Worm (Caenorhabditis elegans) whole organism, L4 larva: ENCODE measurements around the gene C39B5.5.
A peak's percentile ranks its signal among the peaks of the same experiment; 100 is the strongest.

Source experiments
- F37D6.2 ChIP-seq: sonication (generic microtip); optimal IDR thresholded peaks from 2 replicates; lab custom pipeline; 2016; ENCODE audit warnings: mild to moderate bottlenecking, missing genetic modification characterization, missing compliant biosample characterization
- F44E2.7 ChIP-seq: fragments of 200-800 bp; sonication (Bioruptor generic); IDR thresholded peaks from 2 replicates; pipeline ENCODE4 v2.1.2; 2022; ENCODE audit warnings: missing genetic modification characterization, missing compliant biosample characterization
- R02D3.7 ChIP-seq: fragments of 150-350 bp; sonication (generic microtip); optimal IDR thresholded peaks from 3 replicates; lab custom pipeline; 2014; ENCODE audit warnings: missing biosample characterization, missing genetic modification characterization
- T26A8.4 ChIP-seq: fragments of 200-800 bp; sonication (Bioruptor generic); IDR thresholded peaks from 2 replicates; pipeline ENCODE4 v1.3.6; 2022; ENCODE audit warnings: missing genetic modification characterization, missing compliant biosample characterization
- Y48G9A.11 ChIP-seq: fragments of 200-800 bp; sonication (Bioruptor generic); IDR thresholded peaks from 2 replicates; pipeline ENCODE4 v1.3.6; 2022; ENCODE audit warnings: missing genetic modification reagents, missing genetic modification characterization, missing compliant biosample characterization
- ZK546.5 ChIP-seq, 2 experiments: sonication (generic microtip); optimal IDR thresholded peaks; 2 replicates each; lab custom pipeline; 2017; ENCODE audit warnings: missing biosample characterization in 2 of 2, missing genetic modification characterization in 2 of 2
- aly-2 ChIP-seq: sonication (generic microtip); optimal IDR thresholded peaks from 2 replicates; lab custom pipeline; 2018; ENCODE audit warnings: missing biosample characterization, missing genetic modification characterization
- ceh-28 ChIP-seq: fragments of 150-350 bp; optimal IDR thresholded peaks from 2 replicates; lab custom pipeline; 2014; ENCODE audit warnings: missing biosample characterization, missing genetic modification reagents, missing genetic modification characterization
- ceh-62 ChIP-seq: sonication (generic microtip); optimal IDR thresholded peaks from 2 replicates; lab custom pipeline; 2017; ENCODE audit warnings: missing biosample characterization, missing genetic modification characterization
- cey-2 ChIP-seq: sonication (generic microtip); optimal IDR thresholded peaks from 3 replicates; lab custom pipeline; 2017; ENCODE audit warnings: missing genetic modification characterization, mild to moderate bottlenecking, missing compliant biosample characterization, antibody characterized with exemption, borderline replicate concordance; ENCODE audit not compliant: insufficient read depth
- ctbp-1 ChIP-seq: fragments of 200-800 bp; sonication (Bioruptor generic); IDR thresholded peaks from 2 replicates; pipeline ENCODE4 v1.3.6; 2022; ENCODE audit warnings: missing genetic modification reagents, missing genetic modification characterization, missing compliant biosample characterization
- daf-16 ChIP-seq, 3 experiments: sonication (generic microtip); optimal IDR thresholded peaks; 2 replicates each; lab custom pipeline; 2016 to 2017; ENCODE audit warnings: missing genetic modification characterization in 3 of 3, missing genetic modification reagents in 3 of 3, mild to moderate bottlenecking in 2 of 3, missing compliant biosample characterization in 2 of 3, missing biosample characterization in 1 of 3, moderate library complexity in 1 of 3
- dmd-6 ChIP-seq: fragments of 200-800 bp; sonication (Bioruptor generic); IDR thresholded peaks from 2 replicates; pipeline ENCODE4 v1.3.6; 2022; ENCODE audit warnings: missing genetic modification reagents, missing genetic modification characterization, missing compliant biosample characterization
- dmd-8 ChIP-seq: fragments of 200-800 bp; sonication (Bioruptor generic); IDR thresholded peaks from 2 replicates; pipeline ENCODE4 v1.3.6; 2022; ENCODE audit warnings: missing genetic modification characterization, missing compliant biosample characterization
- duxl-1 ChIP-seq: sonication (generic microtip); optimal IDR thresholded peaks from 2 replicates; lab custom pipeline; 2016; ENCODE audit warnings: mild to moderate bottlenecking, missing genetic modification characterization, moderate library complexity, missing compliant biosample characterization; ENCODE audit not compliant: poor library complexity
- dve-1 ChIP-seq: sonication (generic microtip); optimal IDR thresholded peaks from 2 replicates; lab custom pipeline; 2017; ENCODE audit warnings: antibody characterized with exemption, mild to moderate bottlenecking, missing genetic modification characterization, missing compliant biosample characterization; ENCODE audit not compliant: insufficient read depth
- egl-43 ChIP-seq: fragments of 200-800 bp; sonication (Bioruptor generic); IDR thresholded peaks from 2 replicates; pipeline ENCODE4 v1.3.6; 2022; ENCODE audit warnings: missing genetic modification reagents, missing genetic modification characterization, missing compliant biosample characterization
- fkh-10 ChIP-seq: fragments of 150-350 bp; optimal IDR thresholded peaks from 2 replicates; lab custom pipeline; 2014; ENCODE audit warnings: missing biosample characterization, missing genetic modification reagents, missing genetic modification characterization
- fos-1 ChIP-seq: fragments of 150-350 bp; optimal IDR thresholded peaks from 2 replicates; lab custom pipeline; 2014; ENCODE audit warnings: missing biosample characterization, missing genetic modification characterization
- gei-8 ChIP-seq: fragments of 200-800 bp; sonication (Bioruptor generic); optimal IDR thresholded peaks from 2 replicates; lab custom pipeline; 2018; ENCODE audit warnings: mild to moderate bottlenecking, missing genetic modification characterization, missing compliant biosample characterization
- hif-1 ChIP-seq, 2 experiments: sonication (generic microtip); optimal IDR thresholded peaks; 2 replicates each; lab custom pipeline; 2016 to 2017; ENCODE audit warnings: missing compliant biosample characterization in 2 of 2, missing genetic modification characterization in 2 of 2, missing genetic modification reagents in 2 of 2, missing genotype in 2 of 2, mild to moderate bottlenecking in 1 of 2
- hlh-11 ChIP-seq: fragments of 200-800 bp; sonication (Bioruptor generic); optimal IDR thresholded peaks from 2 replicates; lab custom pipeline; 2018; ENCODE audit warnings: mild to moderate bottlenecking, missing genetic modification characterization, missing compliant biosample characterization
- lin-15B ChIP-seq: fragments of 150-350 bp; sonication (generic microtip); optimal IDR thresholded peaks from 3 replicates; lab custom pipeline; 2014; ENCODE audit warnings: missing biosample characterization, missing genetic modification characterization
- lsy-2 ChIP-seq, 2 experiments: fragments of 150-350 bp in 1 of 2; sonication (generic microtip) in 1 of 2; optimal IDR thresholded peaks; 2 replicates each; lab custom pipeline; 2014 to 2017; ENCODE audit warnings: missing biosample characterization in 2 of 2, missing genetic modification characterization in 2 of 2
- nhr-10 ChIP-seq: fragments of 150-350 bp; optimal IDR thresholded peaks from 2 replicates; lab custom pipeline; 2014; ENCODE audit warnings: missing biosample characterization, missing genetic modification characterization
- nhr-11 ChIP-seq: fragments of 150-350 bp; optimal IDR thresholded peaks from 2 replicates; lab custom pipeline; 2014; ENCODE audit warnings: missing biosample characterization, missing genetic modification characterization
- nhr-25 ChIP-seq: sonication (generic microtip); optimal IDR thresholded peaks from 2 replicates; lab custom pipeline; 2017; ENCODE audit warnings: missing genetic modification characterization, mild to moderate bottlenecking, missing compliant biosample characterization, antibody characterized with exemption, moderate library complexity, borderline replicate concordance; ENCODE audit not compliant: insufficient read depth
- nhr-28 ChIP-seq: fragments of 150-350 bp; optimal IDR thresholded peaks from 2 replicates; lab custom pipeline; 2014; ENCODE audit warnings: missing biosample characterization, missing genetic modification characterization
- nhr-41 ChIP-seq: fragments of 200-800 bp; sonication (Bioruptor generic); IDR thresholded peaks from 2 replicates; pipeline ENCODE4 v1.3.6; 2022; ENCODE audit warnings: missing genetic modification reagents, missing genetic modification characterization, missing compliant biosample characterization
- nhr-48 ChIP-seq: sonication (generic microtip); optimal IDR thresholded peaks from 2 replicates; lab custom pipeline; 2016; ENCODE audit warnings: mild to moderate bottlenecking, missing genetic modification characterization, missing compliant biosample characterization
- pha-4 ChIP-seq, 2 experiments: fragments of 150-350 bp in 1 of 2; fragments of 200-800 bp in 1 of 2; sonication (Bioruptor generic) in 1 of 2; IDR thresholded peaks in 1 of 2; optimal IDR thresholded peaks in 1 of 2; 2 replicates each; pipeline versions ENCODE4 v1.3.6 to Lab custom; 2014 to 2022; ENCODE audit warnings: missing genetic modification characterization in 2 of 2, missing genetic modification reagents in 2 of 2, missing biosample characterization in 1 of 2, missing compliant biosample characterization in 1 of 2
- php-3 ChIP-seq: fragments of 200-800 bp; sonication (Bioruptor generic); IDR thresholded peaks from 2 replicates; pipeline ENCODE4 v1.3.6; 2022; ENCODE audit warnings: missing genetic modification reagents, missing genetic modification characterization, missing compliant biosample characterization
- sdz-12 ChIP-seq: fragments of 200-800 bp; sonication (Bioruptor generic); optimal IDR thresholded peaks from 2 replicates; lab custom pipeline; 2018; ENCODE audit warnings: mild to moderate bottlenecking, missing genetic modification characterization, missing compliant biosample characterization
- skn-1 ChIP-seq: fragments of 150-350 bp; optimal IDR thresholded peaks from 2 replicates; lab custom pipeline; 2014; ENCODE audit warnings: missing biosample characterization, missing genetic modification characterization
- snpc-4 ChIP-seq: fragments of 150-350 bp; optimal IDR thresholded peaks from 2 replicates; lab custom pipeline; 2014; ENCODE audit warnings: missing biosample characterization, missing genetic modification characterization
- spr-3 ChIP-seq: fragments of 200-800 bp; sonication (Bioruptor generic); optimal IDR thresholded peaks from 2 replicates; lab custom pipeline; 2018; ENCODE audit warnings: mild to moderate bottlenecking, missing genetic modification characterization, missing compliant biosample characterization
- tag-97 ChIP-seq: fragments of 200-800 bp; sonication (Bioruptor generic); IDR thresholded peaks from 2 replicates; pipeline ENCODE4 v1.3.6; 2022; ENCODE audit warnings: missing genetic modification characterization, missing compliant biosample characterization
- unc-130 ChIP-seq: sonication (generic microtip); optimal IDR thresholded peaks from 2 replicates; lab custom pipeline; 2016; ENCODE audit warnings: missing genetic modification reagents, missing genetic modification characterization, missing compliant biosample characterization
- unc-62 ChIP-seq, 3 experiments: fragments of 150-350 bp in 1 of 3; sonication (generic microtip); optimal IDR thresholded peaks in 2 of 3; peaks in 1 of 3; 1 replicate in 1 of 3; 2 replicates in 2 of 3; lab custom pipeline; 2014 to 2017; ENCODE audit warnings: missing biosample characterization in 3 of 3, missing genetic modification characterization in 3 of 3, missing genetic modification reagents in 3 of 3, missing genotype in 1 of 3
- zfp-2 ChIP-seq: sonication (generic microtip); optimal IDR thresholded peaks from 2 replicates; lab custom pipeline; 2016; ENCODE audit warnings: mild to moderate bottlenecking, missing genetic modification characterization, missing compliant biosample characterization
- zip-11 ChIP-seq: fragments of 200-800 bp; sonication (Bioruptor generic); IDR thresholded peaks from 2 replicates; pipeline ENCODE4 v1.3.6; 2022; ENCODE audit warnings: missing genetic modification characterization, missing compliant biosample characterization
- zip-2 ChIP-seq: fragments of 150-350 bp; optimal IDR thresholded peaks from 2 replicates; lab custom pipeline; 2014; ENCODE audit warnings: missing biosample characterization, missing genetic modification characterization

Gene C39B5.5

ce11 chrIII:2169445-2169844 lies 38.5 kb upstream of the C39B5.5 start (continued):
- no peak for TF ChIP-seq unc-62 (GFP tag; optimal IDR thresholded peaks at IDR 0.05 in 1 of 2; lab: Kevin White, UChicago)
- no peak for TF ChIP-seq unc-62 (tag; optimal IDR thresholded peaks at IDR 0.05; lab: Kevin White, UChicago)
- no peak for TF ChIP-seq duxl-1
- no peak for TF ChIP-seq ctbp-1 (GFP tag; lab: Robert Waterston, UW)
- TF ChIP-seq F37D6.2 (tag; lab: Kevin White, UChicago), result no peak
- TF ChIP-seq skn-1 (tag; lab: Kevin White, UChicago), result no peak
- TF ChIP-seq fkh-10 (GFP tag; lab: Kevin White, UChicago), result no peak
- no peak for TF ChIP-seq F44E2.7 (GFP tag; lab: Robert Waterston, UW)
- no peak for TF ChIP-seq aly-2 (tag; lab: Kevin White, UChicago)
- TF ChIP-seq unc-130 (GFP tag; lab: Kevin White, UChicago), result no peak
- peak; percentile 37 for TF ChIP-seq cey-2 (tag; lab: Kevin White, UChicago)
- no peak for TF ChIP-seq lin-15B (tag; lab: Kevin White, UChicago)
- no peak for TF ChIP-seq php-3
- TF ChIP-seq Y48G9A.11 (GFP tag; lab: Robert Waterston, UW), result no peak
- TF ChIP-seq spr-3 (GFP tag; lab: Kevin White, UChicago), result no peak
- TF ChIP-seq ceh-62 (tag; lab: Kevin White, UChicago), result no peak

- TF ChIP-seq dve-1 (tag; lab: Kevin White, UChicago) (no peak), lsy-2 (tag; optimal IDR thresholded peaks at IDR 0.05; lab: Kevin White, UChicago) (peak in 1 of 2 experiments; percentile 33), tag-97 (GFP tag; lab: Robert Waterston, UW) (no peak), nhr-11 (peak; percentile 34), nhr-25 (no peak), zip-11 (no peak), ZK546.5 (tag; optimal IDR thresholded peaks at IDR 0.05; lab: Kevin White, UChicago) (no peak), spr-3 (GFP tag; lab: Kevin White, UChicago) (no peak), sdz-12 (no peak), zfp-2 (tag; lab: Kevin White, UChicago) (no peak), nhr-28 (tag; lab: Kevin White, UChicago) (peak; percentile 12), R02D3.7 (tag; lab: Kevin White, UChicago) (no peak), unc-62 (GFP tag; optimal IDR thresholded peaks at IDR 0.05 in 1 of 2; lab: Kevin White, UChicago) (peak in 1 of 2 experiments; percentile 63), unc-62 (tag; optimal IDR thresholded peaks at IDR 0.05; lab: Kevin White, UChicago) (no peak), lin-15B (tag; lab: Kevin White, UChicago) (no peak), hlh-11 (tag; lab: Kevin White, UChicago) (peak; percentile 44), nhr-10 (no peak), T26A8.4 (GFP tag; lab: Robert Waterston, UW) (no peak), snpc-4 (no peak), egl-43 (no peak), zip-2 (tag; lab: Kevin White, UChicago) (no peak), hif-1 (tag; optimal IDR thresholded peaks at IDR 0.05; lab: Kevin White, UChicago) (no peak), dmd-8 (GFP tag; lab: Robert Waterston, UW) (no peak), php-3 (no peak), fos-1 (no peak), ceh-28 (tag; lab: Kevin White, UChicago) (no peak), daf-16 (GFP tag; optimal IDR thresholded peaks at IDR 0.05; lab: Kevin White, UChicago) (peak in 1 of 2 experiments; percentile 66), daf-16 (tag; optimal IDR thresholded peaks at IDR 0.05; lab: Kevin White, UChicago) (peak; percentile 63), pha-4 (GFP tag; IDR thresholded peaks at IDR 0.05; lab: Robert Waterston, UW) (no peak), pha-4 (tag; optimal IDR thresholded peaks at IDR 0.05; lab: Kevin White, UChicago) (no peak), nhr-48 (tag; lab: Kevin White, UChicago) (no peak), gei-8 (GFP tag; lab: Kevin White, UChicago) (no peak), nhr-41 (GFP tag; lab: Robert Waterston, UW) (no peak), dmd-6 (GFP tag; lab: Robert Waterston, UW) (no peak), duxl-1 (no peak), F37D6.2 (tag; lab: Kevin White, UChicago) (no peak), skn-1 (tag; lab: Kevin White, UChicago) (no peak)
- TF ChIP-seq, all 104 proteins: peak for 6
Observed at ce11 chrIII:2170556-2170955, 37.4 kb upstream of the C39B5.5 start.
